Fruit fly (Drosophila melanogaster): ENCODE data around the gene CG6885.

- TF ChIP-seq unpg (GFP tag; optimal IDR thresholded peaks at IDR 0.05), result no peak
- no peak for TF ChIP-seq sc (optimal IDR thresholded peaks at IDR 0.05)
- no peak for TF ChIP-seq sc (GFP tag; optimal IDR thresholded peaks at IDR 0.05)
- TF ChIP-seq chinmo (GFP tag; IDR thresholded peaks at IDR 0.05; ENCODE audit: partially characterized antibody), result no peak
- no peak for TF ChIP-seq caup (GFP tag; optimal IDR thresholded peaks at IDR 0.05; ENCODE audit: severe bottlenecking)
- TF ChIP-seq CG3995 (GFP tag; optimal IDR thresholded peaks at IDR 0.05), result no peak
- no peak for TF ChIP-seq CG11504 (tag; optimal IDR thresholded peaks at IDR 0.05)
Observed at dm6 chr3L:18792834-18793233, 48.5 kb downstream of the CG6885 start.

Measured in whole organism, embryonic.